Worm (Caenorhabditis elegans) whole organism, L3 larva: Measurements from ENCODE around the gene ZC477.2.

ENCODE experiments used
- ceh-82 ChIP-seq: fragments of 150-350 bp; optimal IDR thresholded peaks from 2 replicates; lab custom pipeline; 2014; ENCODE audit warnings: missing biosample characterization, missing genetic modification characterization
- egl-27 ChIP-seq: sonication (generic microtip); optimal IDR thresholded peaks from 4 replicates; lab custom pipeline; 2017; ENCODE audit warnings: missing biosample characterization, missing genetic modification reagents, missing genetic modification characterization
- egl-5 ChIP-seq: fragments of 150-350 bp; optimal IDR thresholded peaks from 2 replicates; lab custom pipeline; 2017; ENCODE audit warnings: missing biosample characterization, missing genetic modification reagents, missing genetic modification characterization, inconsistent platforms
- pha-4 ChIP-seq: fragments of 150-350 bp; optimal IDR thresholded peaks from 2 replicates; lab custom pipeline; 2014; ENCODE audit warnings: missing biosample characterization, missing genetic modification reagents, missing genetic modification characterization

- no peak for TF ChIP-seq pha-4
- no peak for TF ChIP-seq ceh-82 (tag; lab: Kevin White, UChicago)
- no peak for TF ChIP-seq egl-27 (tag; lab: Kevin White, UChicago)
- no peak for TF ChIP-seq egl-5 (tag; lab: Kevin White, UChicago)
These were observed 24.6 kb upstream of the ZC477.2 start, which contains the start of gene Y43B11AR.3 for ce11 chrIV:7083382-7083784.
